Worm (Caenorhabditis elegans) whole organism, early embryonic: ENCODE results near the gene fat-6.

ENCODE experiments used
- B0310.2 ChIP-seq: sonication (generic microtip); optimal IDR thresholded peaks from 2 replicates; lab custom pipeline; 2016; ENCODE audit warnings: mild to moderate bottlenecking, missing genetic modification characterization, missing compliant biosample characterization
- F13C5.2 ChIP-seq: sonication (generic microtip); optimal IDR thresholded peaks from 2 replicates; lab custom pipeline; 2017; ENCODE audit warnings: mild to moderate bottlenecking, missing genetic modification characterization, inconsistent platforms, missing compliant biosample characterization
- aly-1 ChIP-seq: sonication (generic microtip); optimal IDR thresholded peaks from 2 replicates; lab custom pipeline; 2016; ENCODE audit warnings: missing genetic modification characterization, missing compliant biosample characterization
- ama-1 ChIP-seq: fragments of 150-350 bp; optimal IDR thresholded peaks from 2 replicates; lab custom pipeline; 2014
- ceh-13 ChIP-seq: fragments of 200-800 bp; sonication (Bioruptor generic); optimal IDR thresholded peaks from 2 replicates; lab custom pipeline; 2018; ENCODE audit warnings: mild to moderate bottlenecking, missing genetic modification characterization, missing compliant biosample characterization
- ceh-36 ChIP-seq: sonication (generic microtip); optimal IDR thresholded peaks from 2 replicates; lab custom pipeline; 2016; ENCODE audit warnings: missing genetic modification characterization, inconsistent platforms, missing compliant biosample characterization
- ets-7 ChIP-seq: sonication (generic microtip); optimal IDR thresholded peaks from 2 replicates; lab custom pipeline; 2016; ENCODE audit warnings: missing genotype, missing genetic modification characterization, missing compliant biosample characterization
- flt-1 ChIP-seq: fragments of 200-800 bp; sonication (Bioruptor generic); IDR thresholded peaks from 2 replicates; pipeline ENCODE4 v1.3.6; 2022; ENCODE audit warnings: missing genetic modification characterization, missing compliant biosample characterization
- hmbx-1 ChIP-seq: sonication (generic microtip); optimal IDR thresholded peaks from 2 replicates; lab custom pipeline; 2016; ENCODE audit warnings: mild to moderate bottlenecking, missing genetic modification characterization, missing compliant biosample characterization
- hmg-4 ChIP-seq: fragments of 200-800 bp; sonication (Bioruptor generic); optimal IDR thresholded peaks from 2 replicates; lab custom pipeline; 2018; ENCODE audit warnings: mild to moderate bottlenecking, missing genetic modification characterization, missing compliant biosample characterization
- hnd-1 ChIP-seq: sonication (generic microtip); optimal IDR thresholded peaks from 2 replicates; lab custom pipeline; 2016; ENCODE audit warnings: missing genetic modification characterization, missing compliant biosample characterization
- pes-1 ChIP-seq: fragments of 200-800 bp; sonication (Bioruptor generic); IDR thresholded peaks from 2 replicates; pipeline ENCODE4 v1.3.6; 2022; ENCODE audit warnings: missing genetic modification reagents, missing genetic modification characterization, missing compliant biosample characterization
- scrt-1 ChIP-seq: fragments of 200-800 bp; sonication (Bioruptor generic); IDR thresholded peaks from 2 replicates; pipeline ENCODE4 v1.3.6; 2022; ENCODE audit warnings: missing genetic modification characterization, missing compliant biosample characterization
- sea-1 ChIP-seq: fragments of 200-800 bp; sonication (Bioruptor generic); conservative IDR thresholded peaks from 2 replicates; pipeline ENCODE4 v1.3.6; 2022; ENCODE audit warnings: missing genetic modification characterization, missing compliant biosample characterization
- tbx-11 ChIP-seq: fragments of 200-800 bp; sonication (Bioruptor generic); IDR thresholded peaks from 2 replicates; pipeline ENCODE4 v1.3.6; 2022; ENCODE audit warnings: missing genetic modification characterization, missing compliant biosample characterization
- tbx-37 ChIP-seq: fragments of 200-800 bp; sonication (Bioruptor generic); conservative IDR thresholded peaks from 2 replicates; pipeline ENCODE4 v1.3.6; 2022; ENCODE audit warnings: missing genetic modification reagents, missing genetic modification characterization, missing compliant biosample characterization
- tra-4 ChIP-seq: sonication (generic microtip); optimal IDR thresholded peaks from 2 replicates; lab custom pipeline; 2017; ENCODE audit warnings: missing genetic modification characterization, missing compliant biosample characterization

The fat-6 gene

ce11 chrIV:11882534-11882933 is 33.0 kb downstream of the fat-6 start:
- no peak for TF ChIP-seq ceh-36 (tag; lab: Kevin White, UChicago)
- TF ChIP-seq B0310.2 (tag; lab: Kevin White, UChicago) = no peak
- no peak for TF ChIP-seq tbx-11 (GFP tag; lab: Robert Waterston, UW)
- TF ChIP-seq scrt-1 (GFP tag; lab: Robert Waterston, UW) = no peak
- TF ChIP-seq F13C5.2 (tag; lab: Kevin White, UChicago) = no peak
- no peak for TF ChIP-seq hnd-1 (tag; lab: Kevin White, UChicago)
- no peak for TF ChIP-seq pes-1 (GFP tag; lab: Robert Waterston, UW)
- no peak for TF ChIP-seq flt-1 (GFP tag; lab: Robert Waterston, UW)
- TF ChIP-seq tra-4 = no peak
- no peak for TF ChIP-seq ets-7 (tag; lab: Kevin White, UChicago)
- no peak for TF ChIP-seq hmg-4 (GFP tag; lab: Kevin White, UChicago)
- TF ChIP-seq ama-1 = no peak
- TF ChIP-seq sea-1 (GFP tag; lab: Robert Waterston, UW) = no peak

ce11 chrIV:11878249-11878648 is 37.2 kb downstream of the fat-6 start, which contains the start of gene cutl-27:
cutl-27 (plus strand) TSS chrIV:11878549.
- TF ChIP-seq hnd-1 (tag; lab: Kevin White, UChicago) (no peak), scrt-1 (GFP tag; lab: Robert Waterston, UW) (no peak), aly-1 (tag; lab: Kevin White, UChicago) (no peak), ceh-36 (tag; lab: Kevin White, UChicago) (no peak)

- TF ChIP-seq ets-7 (tag; lab: Kevin White, UChicago) (no peak), ama-1 (no peak), ceh-13 (GFP tag; lab: Kevin White, UChicago) (no peak), hnd-1 (tag; lab: Kevin White, UChicago) (no peak), ceh-36 (tag; lab: Kevin White, UChicago) (no peak), flt-1 (GFP tag; lab: Robert Waterston, UW) (no peak), tbx-11 (GFP tag; lab: Robert Waterston, UW) (no peak), hmbx-1 (tag; lab: Kevin White, UChicago) (no peak)
Measured at ce11 chrIV:11877674-11878073, 37.8 kb downstream of the fat-6 start, which contains the start of gene pph-2. pph-2 (minus strand) TSS chrIV:11877774.

ce11 chrIV:11871898-11872297 is 43.6 kb downstream of the fat-6 start:
- TF ChIP-seq flt-1 (GFP tag; lab: Robert Waterston, UW) (no peak), hmg-4 (GFP tag; lab: Kevin White, UChicago) (peak; percentile 42)

- TF ChIP-seq scrt-1 (GFP tag; lab: Robert Waterston, UW) = 0 out of 2 replicates have a peak, but pooled peaks have one; percentile 41
- TF ChIP-seq ceh-13 (GFP tag; lab: Kevin White, UChicago) = no peak
- TF ChIP-seq hmg-4 (GFP tag; lab: Kevin White, UChicago) = no peak
- TF ChIP-seq pes-1 (GFP tag; lab: Robert Waterston, UW) = no peak
- no peak for TF ChIP-seq tra-4
- TF ChIP-seq B0310.2 (tag; lab: Kevin White, UChicago) = no peak
- TF ChIP-seq ceh-36 (tag; lab: Kevin White, UChicago) = no peak
- TF ChIP-seq aly-1 (tag; lab: Kevin White, UChicago) = peak; percentile 32
Measured at ce11 chrIV:11871083-11871482, 44.4 kb downstream of the fat-6 start.

- no peak for TF ChIP-seq tbx-11 (GFP tag; lab: Robert Waterston, UW)
- no peak for TF ChIP-seq tbx-37 (GFP tag; lab: Robert Waterston, UW)
- TF ChIP-seq hnd-1 (tag; lab: Kevin White, UChicago) = no peak
- no peak for TF ChIP-seq pes-1 (GFP tag; lab: Robert Waterston, UW)
- TF ChIP-seq F13C5.2 (tag; lab: Kevin White, UChicago) = no peak
- TF ChIP-seq ama-1 = no peak
- TF ChIP-seq ceh-36 (tag; lab: Kevin White, UChicago) = no peak
- no peak for TF ChIP-seq ceh-13 (GFP tag; lab: Kevin White, UChicago)
- no peak for TF ChIP-seq flt-1 (GFP tag; lab: Robert Waterston, UW)
- TF ChIP-seq aly-1 (tag; lab: Kevin White, UChicago) = no peak
- no peak for TF ChIP-seq sea-1 (GFP tag; lab: Robert Waterston, UW)
- TF ChIP-seq hmbx-1 (tag; lab: Kevin White, UChicago) = no peak
- no peak for TF ChIP-seq hmg-4 (GFP tag; lab: Kevin White, UChicago)
- no peak for TF ChIP-seq scrt-1 (GFP tag; lab: Robert Waterston, UW)
- no peak for TF ChIP-seq B0310.2 (tag; lab: Kevin White, UChicago)
Measured at ce11 chrIV:11868452-11868851, 47.0 kb downstream of the fat-6 start.

- TF ChIP-seq hmg-4 (GFP tag; lab: Kevin White, UChicago) (no peak), pes-1 (GFP tag; lab: Robert Waterston, UW) (no peak), tbx-11 (GFP tag; lab: Robert Waterston, UW) (no peak), B0310.2 (tag; lab: Kevin White, UChicago) (no peak)
Measured at ce11 chrIV:11867652-11868232, 47.7 kb downstream of the fat-6 start.

ce11 chrIV:11864226-11864625 is 51.3 kb downstream of the fat-6 start, which contains the start of gene trpa-1:
trpa-1 (plus strand) TSS chrIV:11864526.
- TF ChIP-seq ets-7 (tag; lab: Kevin White, UChicago) (no peak), sea-1 (GFP tag; lab: Robert Waterston, UW) (no peak), hmg-4 (GFP tag; lab: Kevin White, UChicago) (no peak), tbx-11 (GFP tag; lab: Robert Waterston, UW) (no peak), pes-1 (GFP tag; lab: Robert Waterston, UW) (no peak), hnd-1 (tag; lab: Kevin White, UChicago) (no peak), F13C5.2 (tag; lab: Kevin White, UChicago) (no peak), ama-1 (no peak)
